Worm (Caenorhabditis elegans): Measurements from ENCODE around the gene F21D9.4.

DNA sequence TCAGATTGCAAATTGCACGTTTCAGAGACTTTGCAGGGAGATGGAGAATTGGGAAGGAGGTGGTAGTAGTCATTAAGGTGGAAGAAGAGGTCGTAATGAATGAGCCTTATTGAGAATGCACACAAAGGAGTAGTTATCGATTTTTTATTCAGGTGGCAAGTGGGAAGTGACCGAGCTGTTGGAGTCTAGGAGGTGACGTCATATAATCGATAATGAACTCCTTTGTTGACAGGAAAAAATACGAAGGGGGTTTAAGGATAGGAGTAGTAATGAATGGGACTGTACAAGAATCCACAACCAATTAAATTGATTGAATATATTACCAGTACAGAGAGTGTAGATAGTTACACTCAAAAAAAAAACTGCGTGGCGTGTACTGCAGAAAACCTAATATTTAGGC lies 48.3 kb downstream of the F21D9.4 start, which contains the start of gene fbxb-62:
- TF ChIP-seq mml-1 (tag; optimal IDR thresholded peaks at IDR 0.05) (no peak), skn-1 (tag; optimal IDR thresholded peaks at IDR 0.05) (no peak), ZK546.5 (tag; optimal IDR thresholded peaks at IDR 0.05) (no peak), nhr-28 (tag; optimal IDR thresholded peaks at IDR 0.05) (no peak), aly-2 (tag; optimal IDR thresholded peaks at IDR 0.05) (no peak), zag-1 (tag; optimal IDR thresholded peaks at IDR 0.05) (no peak), nhr-237 (tag; optimal IDR thresholded peaks at IDR 0.05) (no peak), fkh-10 (GFP tag; optimal IDR thresholded peaks at IDR 0.05) (no peak), nhr-77 (tag; optimal IDR thresholded peaks at IDR 0.05) (no peak)

All from whole organism, L3 larva.